Worm (Caenorhabditis elegans) whole organism, mixed stage, embryonic: Measurements from ENCODE around the gene bgal-2.

Experiments
- M03D4.4 ChIP-seq: sonication (generic microtip); optimal IDR thresholded peaks from 2 replicates; lab custom pipeline; 2017; ENCODE audit warnings: mild to moderate bottlenecking, missing genetic modification characterization, missing compliant biosample characterization
- bed-3 ChIP-seq: fragments of 200-800 bp; sonication (Bioruptor generic); optimal IDR thresholded peaks from 3 replicates; lab custom pipeline; 2018; ENCODE audit warnings: mild to moderate bottlenecking, missing genetic modification characterization, moderate library complexity, missing compliant biosample characterization
- blmp-1 ChIP-seq: fragments of 150-350 bp; optimal IDR thresholded peaks from 2 replicates; lab custom pipeline; 2014; ENCODE audit warnings: missing biosample characterization, missing genetic modification characterization
- ceh-39 ChIP-seq: fragments of 150-350 bp; optimal IDR thresholded peaks from 2 replicates; lab custom pipeline; 2014; ENCODE audit warnings: missing biosample characterization, missing genetic modification characterization
- ceh-43 ChIP-seq: fragments of 200-800 bp; sonication (Bioruptor generic); optimal IDR thresholded peaks from 2 replicates; lab custom pipeline; 2018; ENCODE audit warnings: mild to moderate bottlenecking, missing genetic modification characterization, moderate library complexity, missing compliant biosample characterization
- ceh-83 ChIP-seq: fragments of 200-800 bp; sonication (Bioruptor generic); optimal IDR thresholded peaks from 2 replicates; lab custom pipeline; 2018; ENCODE audit warnings: mild to moderate bottlenecking, missing genetic modification characterization, missing compliant biosample characterization
- ces-1 ChIP-seq: fragments of 150-350 bp; optimal IDR thresholded peaks from 2 replicates; lab custom pipeline; 2014; ENCODE audit warnings: missing biosample characterization, missing genetic modification reagents, missing genetic modification characterization
- cnd-1 ChIP-seq: fragments of 200-800 bp; sonication (Bioruptor generic); optimal IDR thresholded peaks from 2 replicates; lab custom pipeline; 2018; ENCODE audit warnings: mild to moderate bottlenecking, missing genetic modification characterization, missing compliant biosample characterization
- drap-1 ChIP-seq: fragments of 200-800 bp; sonication (Bioruptor generic); optimal IDR thresholded peaks from 3 replicates; lab custom pipeline; 2018; ENCODE audit warnings: mild to moderate bottlenecking, missing genetic modification characterization, missing compliant biosample characterization
- elt-1 ChIP-seq: sonication (generic microtip); optimal IDR thresholded peaks from 2 replicates; lab custom pipeline; 2017; ENCODE audit warnings: missing genetic modification characterization, mild to moderate bottlenecking, missing compliant biosample characterization, antibody characterized with exemption, moderate library complexity, borderline replicate concordance; ENCODE audit not compliant: insufficient read depth
- elt-3 ChIP-seq: fragments of 150-350 bp; optimal IDR thresholded peaks from 2 replicates; lab custom pipeline; 2014; ENCODE audit warnings: missing biosample characterization, missing genetic modification characterization
- flh-1 ChIP-seq: fragments of 200-800 bp; sonication (Bioruptor generic); optimal IDR thresholded peaks from 2 replicates; lab custom pipeline; 2018; ENCODE audit warnings: mild to moderate bottlenecking, missing genetic modification characterization, moderate library complexity, missing compliant biosample characterization
- ham-2 ChIP-seq: fragments of 200-800 bp; sonication (Bioruptor generic); optimal IDR thresholded peaks from 2 replicates; lab custom pipeline; 2018; ENCODE audit warnings: mild to moderate bottlenecking, missing genetic modification characterization, missing compliant biosample characterization
- hlh-1 ChIP-seq: fragments of 150-350 bp; optimal IDR thresholded peaks from 2 replicates; lab custom pipeline; 2014; ENCODE audit warnings: missing biosample characterization, missing genetic modification reagents, missing genetic modification characterization
- lin-13 ChIP-seq: fragments of 150-350 bp; optimal IDR thresholded peaks from 2 replicates; lab custom pipeline; 2014; ENCODE audit warnings: missing biosample characterization, missing genetic modification characterization
- lin-32 ChIP-seq: fragments of 200-800 bp; sonication (Bioruptor generic); optimal IDR thresholded peaks from 2 replicates; lab custom pipeline; 2018; ENCODE audit warnings: mild to moderate bottlenecking, missing genetic modification characterization, missing compliant biosample characterization
- lsy-2 ChIP-seq: fragments of 150-350 bp; optimal IDR thresholded peaks from 2 replicates; lab custom pipeline; 2014; ENCODE audit warnings: missing biosample characterization, missing genetic modification characterization
- mab-5 ChIP-seq: fragments of 150-350 bp; optimal IDR thresholded peaks from 2 replicates; lab custom pipeline; 2014; ENCODE audit warnings: missing biosample characterization, missing genetic modification characterization
- mep-1 ChIP-seq: fragments of 150-350 bp; optimal IDR thresholded peaks from 2 replicates; lab custom pipeline; 2017; ENCODE audit warnings: missing biosample characterization, missing genetic modification reagents, missing genetic modification characterization, inconsistent platforms
- mls-2 ChIP-seq: sonication (generic microtip); optimal IDR thresholded peaks from 2 replicates; lab custom pipeline; 2016; ENCODE audit warnings: mild to moderate bottlenecking, missing genetic modification characterization, moderate library complexity, missing compliant biosample characterization
- nhr-12 ChIP-seq: fragments of 150-350 bp; optimal IDR thresholded peaks from 2 replicates; lab custom pipeline; 2014; ENCODE audit warnings: missing biosample characterization, missing genetic modification characterization
- nhr-2 ChIP-seq: fragments of 150-350 bp; optimal IDR thresholded peaks from 2 replicates; lab custom pipeline; 2014; ENCODE audit warnings: missing biosample characterization, missing genetic modification characterization
- nhr-237 ChIP-seq: fragments of 150-350 bp; optimal IDR thresholded peaks from 2 replicates; lab custom pipeline; 2014; ENCODE audit warnings: missing biosample characterization, missing genetic modification characterization
- nhr-28 ChIP-seq: fragments of 150-350 bp; optimal IDR thresholded peaks from 2 replicates; lab custom pipeline; 2014; ENCODE audit warnings: missing biosample characterization, missing genetic modification characterization
- nhr-76 ChIP-seq: sonication (generic microtip); optimal IDR thresholded peaks from 2 replicates; lab custom pipeline; 2017; ENCODE audit warnings: missing biosample characterization, missing genetic modification characterization
- pha-4 ChIP-seq: fragments of 150-350 bp; optimal IDR thresholded peaks from 2 replicates; lab custom pipeline; 2018; ENCODE audit warnings: missing biosample characterization, missing genetic modification reagents, missing genetic modification characterization
- sem-2 ChIP-seq: fragments of 200-800 bp; sonication (Bioruptor generic); optimal IDR thresholded peaks from 2 replicates; lab custom pipeline; 2018; ENCODE audit warnings: mild to moderate bottlenecking, missing genetic modification characterization, missing compliant biosample characterization
- snpc-4 ChIP-seq: fragments of 150-350 bp; optimal IDR thresholded peaks from 2 replicates; lab custom pipeline; 2014; ENCODE audit warnings: missing biosample characterization, missing genetic modification characterization
- sptf-1 ChIP-seq: sonication (generic microtip); optimal IDR thresholded peaks from 2 replicates; lab custom pipeline; 2017; ENCODE audit warnings: mild to moderate bottlenecking, missing genetic modification characterization, moderate library complexity, missing compliant biosample characterization
- tbx-8 ChIP-seq: fragments of 200-800 bp; sonication (Bioruptor generic); optimal IDR thresholded peaks from 2 replicates; lab custom pipeline; 2018; ENCODE audit warnings: mild to moderate bottlenecking, missing genetic modification characterization, moderate library complexity, missing compliant biosample characterization
- unc-120 ChIP-seq: sonication (generic microtip); optimal IDR thresholded peaks from 2 replicates; lab custom pipeline; 2017; ENCODE audit warnings: missing genetic modification characterization, missing compliant biosample characterization; ENCODE audit not compliant: poor library complexity, severe bottlenecking
- unc-39 ChIP-seq: fragments of 150-350 bp; optimal IDR thresholded peaks from 2 replicates; lab custom pipeline; 2014; ENCODE audit warnings: missing biosample characterization, missing genetic modification characterization
- unc-62 ChIP-seq: fragments of 150-350 bp; optimal IDR thresholded peaks from 2 replicates; lab custom pipeline; 2014; ENCODE audit warnings: missing biosample characterization, missing genetic modification reagents, missing genetic modification characterization
- zip-8 ChIP-seq: fragments of 150-350 bp; optimal IDR thresholded peaks from 2 replicates; lab custom pipeline; 2014; ENCODE audit warnings: missing biosample characterization, missing genetic modification characterization
- ztf-11 ChIP-seq: fragments of 150-350 bp; optimal IDR thresholded peaks from 2 replicates; lab custom pipeline; 2014; ENCODE audit warnings: missing biosample characterization, missing genetic modification characterization

The bgal-2 gene

DNA sequence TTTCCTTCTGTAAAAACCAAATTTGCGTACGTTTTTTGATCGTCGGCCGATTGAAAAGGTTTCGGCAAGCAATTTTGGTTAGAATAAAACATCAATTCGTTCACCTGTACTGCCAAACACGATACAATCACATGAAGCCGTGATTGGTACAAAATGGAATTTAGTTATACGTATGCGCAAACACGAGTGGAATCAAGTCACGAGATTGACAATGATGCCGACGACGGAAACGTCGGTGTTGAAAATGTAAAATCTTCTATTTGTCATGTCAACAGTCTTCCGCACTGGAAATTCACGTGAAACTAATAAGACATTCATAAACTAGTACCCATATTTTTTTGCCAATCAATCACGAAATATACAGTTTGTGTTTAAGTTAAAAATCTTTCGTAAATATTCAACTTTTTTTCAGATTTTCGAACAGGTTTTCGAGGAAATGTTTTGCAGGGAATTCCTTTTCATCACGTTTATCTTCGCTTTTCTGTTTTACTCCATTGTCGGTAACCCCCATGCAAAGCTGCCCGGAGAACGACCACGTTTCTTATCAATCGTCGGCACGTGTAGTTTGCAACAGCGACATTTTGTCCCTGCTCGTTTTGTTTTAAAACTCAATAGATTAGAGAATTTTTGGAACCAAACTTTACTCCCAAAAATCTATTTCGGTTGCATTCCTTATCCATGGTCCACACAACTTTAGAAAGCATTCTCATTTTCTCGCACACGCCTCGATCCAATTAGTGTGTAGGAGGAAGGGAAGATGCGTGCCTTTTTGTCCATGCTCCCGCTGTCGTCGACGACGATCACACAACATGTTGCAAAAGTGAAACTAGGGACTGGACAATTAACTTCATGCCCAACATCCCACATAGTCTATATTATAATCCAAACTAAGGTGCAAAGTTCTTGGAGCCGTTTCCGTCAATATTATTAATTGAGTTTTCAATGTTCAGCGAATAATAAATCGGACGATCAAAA is 44.9 kb upstream of the bgal-2 start:
- TF ChIP-seq flh-1 (GFP tag; lab: Kevin White, UChicago) = no peak
- peak; percentile 70 for TF ChIP-seq ces-1 (GFP tag; lab: Kevin White, UChicago)

DNA sequence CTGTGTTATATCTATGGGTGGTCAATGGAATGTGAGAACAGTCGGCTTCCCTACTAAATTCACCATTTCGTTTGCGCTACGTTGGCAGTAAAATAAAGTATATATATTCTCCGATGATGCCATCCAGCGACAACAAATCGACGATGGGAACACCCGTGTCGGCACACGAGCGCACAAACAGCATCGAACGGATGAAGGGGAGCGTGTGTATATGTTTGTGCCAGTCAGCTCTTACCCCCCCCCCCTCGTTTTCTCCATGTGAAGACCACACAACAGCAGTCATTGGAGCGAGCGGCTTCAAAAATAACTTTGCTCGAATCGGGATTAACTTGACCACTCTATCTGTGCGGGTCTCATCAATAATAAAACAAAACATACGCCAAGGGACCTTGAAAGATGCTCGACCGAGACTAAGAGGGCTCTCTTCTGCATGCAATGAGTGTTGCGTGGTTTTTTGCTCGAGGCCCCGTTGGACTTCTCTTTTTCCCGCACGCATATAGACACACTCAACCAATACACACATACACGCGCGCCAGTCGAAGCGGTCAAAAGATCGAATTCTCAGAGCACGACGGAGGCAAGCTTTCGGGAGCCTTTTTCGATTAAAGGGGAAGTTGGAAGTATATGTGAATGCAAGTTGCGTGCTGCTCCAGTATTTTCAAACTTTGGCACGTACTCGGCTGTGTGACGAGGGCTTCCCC is 43.8 kb upstream of the bgal-2 start:
- no peak for TF ChIP-seq nhr-2

DNA sequence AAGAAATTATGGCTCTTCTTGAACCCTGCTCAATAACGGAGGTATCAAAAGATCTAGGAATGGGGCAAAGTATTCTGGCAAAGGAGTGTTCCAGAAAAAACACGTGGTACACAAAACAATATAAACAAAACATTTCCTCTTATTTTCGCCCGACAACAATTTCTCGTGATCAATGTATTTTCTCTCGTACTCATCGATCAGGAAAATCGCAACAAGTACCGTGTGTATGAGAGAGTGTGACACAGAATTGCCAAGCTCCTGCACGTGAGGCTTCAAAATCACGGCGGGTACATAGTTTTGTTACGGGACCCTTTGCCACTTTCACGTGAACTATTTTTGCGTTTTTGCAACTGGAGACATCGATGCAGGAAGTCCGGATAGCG is 43.2 kb upstream of the bgal-2 start:
- TF ChIP-seq ceh-83 (GFP tag; lab: Kevin White, UChicago) (no peak), pha-4 (no peak), unc-62 (GFP tag; lab: Kevin White, UChicago) (no peak), unc-39 (tag; lab: Kevin White, UChicago) (no peak)
- TF ChIP-seq, all 35 proteins: peak for 0

DNA sequence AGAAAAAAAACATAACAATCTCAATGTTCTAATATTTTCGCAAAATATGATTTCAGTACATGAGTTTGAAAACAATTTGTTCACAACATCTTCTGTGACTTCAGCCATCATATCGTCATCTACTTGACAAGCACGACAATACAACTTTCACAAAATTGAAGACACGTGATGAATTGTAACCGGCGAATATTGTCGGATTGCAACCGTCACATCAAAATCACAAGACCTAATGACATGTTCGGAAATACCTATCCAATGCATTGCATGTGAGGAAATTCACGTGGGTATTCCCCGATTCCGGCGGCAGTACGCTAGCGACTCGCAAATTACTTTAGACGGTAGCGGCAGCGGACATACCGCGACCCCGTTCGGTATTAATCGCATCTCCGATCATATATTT is 42.7 kb upstream of the bgal-2 start:
- TF ChIP-seq unc-62 (GFP tag; lab: Kevin White, UChicago) = peak; percentile 52
- TF ChIP-seq ces-1 (GFP tag; lab: Kevin White, UChicago) = no peak

DNA sequence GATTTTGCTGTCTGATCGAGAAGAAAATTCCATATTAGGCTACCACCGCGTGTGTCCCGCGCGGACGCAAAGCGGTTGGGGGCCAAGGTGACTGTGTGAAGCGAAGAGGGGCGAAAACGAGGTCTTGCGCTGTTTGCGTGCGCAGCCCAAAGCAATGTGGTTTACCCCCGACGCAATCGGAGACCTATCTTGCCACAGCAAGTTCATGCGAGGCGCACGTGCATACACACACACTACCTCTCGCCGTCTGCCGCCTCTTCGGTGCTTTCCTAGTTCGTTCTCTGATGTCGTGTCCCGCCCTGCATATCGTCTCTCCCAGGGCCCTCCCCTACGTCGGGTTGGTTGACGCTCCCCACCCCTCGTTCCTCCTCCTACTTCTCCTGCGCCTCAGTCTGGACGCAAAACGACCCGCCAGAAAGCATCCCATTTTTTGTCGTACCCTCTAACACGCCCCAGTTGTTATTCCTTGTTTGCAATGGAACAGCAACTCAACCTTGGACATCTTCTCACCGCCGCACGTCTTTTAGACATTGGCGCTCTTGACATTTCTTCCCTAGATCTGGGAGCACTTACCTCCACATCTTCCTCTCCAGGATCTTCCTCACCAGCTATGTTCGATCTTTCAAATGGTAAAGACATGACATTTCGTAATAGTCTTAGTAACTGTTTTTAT is 42.1 kb upstream of the bgal-2 start, which contains the start of gene mdl-1:
Gene mdl-1, plus strand, starts transcription at position 341 of the 673 bp plus-strand sequence.
- TF ChIP-seq pha-4 (peak; percentile 98), mls-2 (tag; lab: Kevin White, UChicago) (peak; percentile 82), ceh-83 (GFP tag; lab: Kevin White, UChicago) (peak; percentile 67), lsy-2 (tag; lab: Kevin White, UChicago) (peak; percentile 51), drap-1 (GFP tag; lab: Kevin White, UChicago) (peak; percentile 76), lin-32 (no peak), mab-5 (tag; lab: Kevin White, UChicago) (no peak), unc-39 (tag; lab: Kevin White, UChicago) (peak; percentile 81), ceh-43 (GFP tag; lab: Kevin White, UChicago) (peak; percentile 60), lin-13 (tag; lab: Kevin White, UChicago) (peak; percentile 72), tbx-8 (GFP tag; lab: Kevin White, UChicago) (peak; percentile 65), unc-120 (tag; lab: Kevin White, UChicago) (peak; percentile 80), flh-1 (GFP tag; lab: Kevin White, UChicago) (no peak), snpc-4 (tag; lab: Kevin White, UChicago) (no peak), nhr-2 (peak; percentile 48), hlh-1 (tag; lab: Kevin White, UChicago) (peak; percentile 23), blmp-1 (tag; lab: Kevin White, UChicago) (peak; percentile 11), elt-1 (tag; lab: Kevin White, UChicago) (peak; percentile 81), bed-3 (peak; percentile 46), cnd-1 (tag; lab: Kevin White, UChicago) (no peak), nhr-76 (tag; lab: Kevin White, UChicago) (peak; percentile 61), zip-8 (tag; lab: Kevin White, UChicago) (peak; percentile 38), nhr-28 (no peak), nhr-12 (no peak), mep-1 (tag; lab: Kevin White, UChicago) (peak; percentile 35), M03D4.4 (tag; lab: Kevin White, UChicago) (peak; percentile 56), elt-3 (tag; lab: Kevin White, UChicago) (peak; percentile 65), ztf-11 (tag; lab: Kevin White, UChicago) (peak; percentile 76), ces-1 (GFP tag; lab: Kevin White, UChicago) (peak; percentile 39), ham-2 (peak; percentile 100), ceh-39 (tag; lab: Kevin White, UChicago) (no peak), nhr-237 (tag; lab: Kevin White, UChicago) (peak; percentile 64), sptf-1 (peak; percentile 89), unc-62 (GFP tag; lab: Kevin White, UChicago) (peak; percentile 51), sem-2 (GFP tag; lab: Kevin White, UChicago) (no peak)
